Worm (Caenorhabditis elegans) whole organism, early embryonic: ENCODE results near the gene fbxa-137.
"Not testable (repeated sequence)": the region's sequence is repeated elsewhere in the genome, so short reads cannot be mapped to it uniquely, and the experiment has no call there.

Source experiments
- B0310.2 ChIP-seq: sonication (generic microtip); optimal IDR thresholded peaks from 2 replicates; lab custom pipeline; 2016; ENCODE audit warnings: mild to moderate bottlenecking, missing genetic modification characterization, missing compliant biosample characterization
- F13C5.2 ChIP-seq: sonication (generic microtip); optimal IDR thresholded peaks from 2 replicates; lab custom pipeline; 2017; ENCODE audit warnings: mild to moderate bottlenecking, missing genetic modification characterization, inconsistent platforms, missing compliant biosample characterization
- aly-1 ChIP-seq: sonication (generic microtip); optimal IDR thresholded peaks from 2 replicates; lab custom pipeline; 2016; ENCODE audit warnings: missing genetic modification characterization, missing compliant biosample characterization
- ama-1 ChIP-seq: fragments of 150-350 bp; optimal IDR thresholded peaks from 2 replicates; lab custom pipeline; 2014
- ceh-13 ChIP-seq: fragments of 200-800 bp; sonication (Bioruptor generic); optimal IDR thresholded peaks from 2 replicates; lab custom pipeline; 2018; ENCODE audit warnings: mild to moderate bottlenecking, missing genetic modification characterization, missing compliant biosample characterization
- ceh-36 ChIP-seq: sonication (generic microtip); optimal IDR thresholded peaks from 2 replicates; lab custom pipeline; 2016; ENCODE audit warnings: missing genetic modification characterization, inconsistent platforms, missing compliant biosample characterization
- ets-7 ChIP-seq: sonication (generic microtip); optimal IDR thresholded peaks from 2 replicates; lab custom pipeline; 2016; ENCODE audit warnings: missing genotype, missing genetic modification characterization, missing compliant biosample characterization
- flt-1 ChIP-seq: fragments of 200-800 bp; sonication (Bioruptor generic); IDR thresholded peaks from 2 replicates; pipeline ENCODE4 v1.3.6; 2022; ENCODE audit warnings: missing genetic modification characterization, missing compliant biosample characterization
- hmbx-1 ChIP-seq: sonication (generic microtip); optimal IDR thresholded peaks from 2 replicates; lab custom pipeline; 2016; ENCODE audit warnings: mild to moderate bottlenecking, missing genetic modification characterization, missing compliant biosample characterization
- hmg-4 ChIP-seq: fragments of 200-800 bp; sonication (Bioruptor generic); optimal IDR thresholded peaks from 2 replicates; lab custom pipeline; 2018; ENCODE audit warnings: mild to moderate bottlenecking, missing genetic modification characterization, missing compliant biosample characterization
- hnd-1 ChIP-seq: sonication (generic microtip); optimal IDR thresholded peaks from 2 replicates; lab custom pipeline; 2016; ENCODE audit warnings: missing genetic modification characterization, missing compliant biosample characterization
- pes-1 ChIP-seq: fragments of 200-800 bp; sonication (Bioruptor generic); IDR thresholded peaks from 2 replicates; pipeline ENCODE4 v1.3.6; 2022; ENCODE audit warnings: missing genetic modification reagents, missing genetic modification characterization, missing compliant biosample characterization
- scrt-1 ChIP-seq: fragments of 200-800 bp; sonication (Bioruptor generic); IDR thresholded peaks from 2 replicates; pipeline ENCODE4 v1.3.6; 2022; ENCODE audit warnings: missing genetic modification characterization, missing compliant biosample characterization
- sea-1 ChIP-seq: fragments of 200-800 bp; sonication (Bioruptor generic); conservative IDR thresholded peaks from 2 replicates; pipeline ENCODE4 v1.3.6; 2022; ENCODE audit warnings: missing genetic modification characterization, missing compliant biosample characterization
- tbx-11 ChIP-seq: fragments of 200-800 bp; sonication (Bioruptor generic); IDR thresholded peaks from 2 replicates; pipeline ENCODE4 v1.3.6; 2022; ENCODE audit warnings: missing genetic modification characterization, missing compliant biosample characterization
- tbx-37 ChIP-seq: fragments of 200-800 bp; sonication (Bioruptor generic); conservative IDR thresholded peaks from 2 replicates; pipeline ENCODE4 v1.3.6; 2022; ENCODE audit warnings: missing genetic modification reagents, missing genetic modification characterization, missing compliant biosample characterization
- tra-4 ChIP-seq: sonication (generic microtip); optimal IDR thresholded peaks from 2 replicates; lab custom pipeline; 2017; ENCODE audit warnings: missing genetic modification characterization, missing compliant biosample characterization

The fbxa-137 gene

ce11 chrV:2325052-2325451, 46.4 kb downstream of the fbxa-137 start, which contains the start of gene pud-3:
Gene pud-3, minus strand, starts transcription at chrV:2325152.
- TF ChIP-seq flt-1 (GFP tag; lab: Robert Waterston, UW) (no peak), hmg-4 (GFP tag; lab: Kevin White, UChicago) (no peak), B0310.2 (tag; lab: Kevin White, UChicago) (no peak), F13C5.2 (tag; lab: Kevin White, UChicago) (no peak), aly-1 (no peak), tra-4 (tag; lab: Kevin White, UChicago) (no peak), tbx-11 (GFP tag; lab: Robert Waterston, UW) (no peak)

ce11 chrV:2326378-2326777, 47.8 kb downstream of the fbxa-137 start, which contains the start of gene pud-4:
Gene pud-4, plus strand, starts transcription at chrV:2326678.
- TF ChIP-seq sea-1 (GFP tag; lab: Robert Waterston, UW) (no peak), hmg-4 (GFP tag; lab: Kevin White, UChicago) (no peak), hnd-1 (no peak), hmbx-1 (tag; lab: Kevin White, UChicago) (no peak), ceh-13 (GFP tag; lab: Kevin White, UChicago) (no peak), tbx-37 (GFP tag; lab: Robert Waterston, UW) (no peak), ama-1 (lab: Kevin White, UChicago) (no peak), pes-1 (GFP tag; lab: Robert Waterston, UW) (no peak), tra-4 (tag; lab: Kevin White, UChicago) (no peak), ceh-36 (tag; lab: Kevin White, UChicago) (no peak), scrt-1 (no peak)

- no peak for TF ChIP-seq F13C5.2 (tag; lab: Kevin White, UChicago)
- no peak for TF ChIP-seq ets-7 (tag; lab: Kevin White, UChicago)
- TF ChIP-seq hnd-1 = no peak
- TF ChIP-seq aly-1 = no peak
- TF ChIP-seq ceh-36 (tag; lab: Kevin White, UChicago) = no peak
- TF ChIP-seq tbx-11 (GFP tag; lab: Robert Waterston, UW) = no peak
Observed at ce11 chrV:2327124-2327523, 48.5 kb downstream of the fbxa-137 start.

- TF ChIP-seq tbx-37 (GFP tag; lab: Robert Waterston, UW); hmbx-1 (tag; lab: Kevin White, UChicago); flt-1 (GFP tag; lab: Robert Waterston, UW): not testable (repeated sequence)
Observed at ce11 chrV:2330129-2330528, 51.5 kb downstream of the fbxa-137 start, which contains the start of gene pud-1.1. Gene pud-1.1, plus strand, starts transcription at chrV:2330429.
